Fruit fly (Drosophila melanogaster): ENCODE data around the gene CG5937.

DNA sequence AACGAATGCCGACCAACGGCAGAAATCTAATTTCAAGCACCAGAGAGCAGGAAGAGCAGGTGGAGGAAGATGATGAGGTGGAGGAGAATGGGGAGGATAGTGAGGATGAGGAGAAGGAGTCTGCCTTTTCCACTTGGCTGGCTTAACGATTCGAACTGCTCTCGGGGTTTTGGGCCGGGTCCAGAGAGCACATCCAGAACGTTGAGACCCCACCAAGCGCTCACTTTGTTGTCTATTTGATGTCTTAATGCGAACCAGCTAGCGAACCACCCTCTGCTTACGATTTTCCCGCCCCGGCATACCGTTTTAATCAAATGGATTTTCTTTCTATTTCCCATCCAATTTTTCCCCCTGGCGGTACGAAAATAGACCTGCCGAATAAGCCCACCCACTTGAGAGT lies 5.1 kb upstream of the CG5937 start:
- TF ChIP-seq Gug (GFP tag; IDR thresholded peaks at IDR 0.05), result no peak
- no peak for TF ChIP-seq acj6 (GFP tag; optimal IDR thresholded peaks at IDR 0.05)

Measured in whole organism, prepupa.